Fruit fly (Drosophila melanogaster): ENCODE data around the gene SPH93.

The SPH93 gene

DNA sequence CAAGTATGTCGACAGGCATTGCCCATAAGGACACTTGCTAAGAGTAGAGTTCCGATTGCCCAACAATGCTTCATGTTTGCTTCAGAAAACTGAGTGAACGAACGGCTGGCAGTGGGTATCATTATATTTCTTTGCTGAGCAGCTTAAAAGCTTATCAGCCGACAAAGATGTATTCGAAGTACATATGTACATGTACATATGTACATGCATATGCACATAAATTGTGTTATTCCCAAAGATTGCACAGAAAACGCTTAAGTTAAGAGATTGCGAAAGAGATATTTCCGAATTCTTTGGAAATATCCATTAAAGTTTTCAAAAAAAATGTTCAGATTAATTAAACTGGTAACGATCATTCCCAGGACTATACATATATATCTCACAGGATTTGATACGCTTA lies at the start of gene SPH93:
Gene SPH93, minus strand, starts transcription at position 101 of the 400 bp plus-strand sequence.
- TF ChIP-seq CG12768 (GFP tag; optimal IDR thresholded peaks at IDR 0.05) (no peak), bab1 (GFP tag; optimal IDR thresholded peaks at IDR 0.05) (no peak), Crg-1 (GFP tag; optimal IDR thresholded peaks at IDR 0.05) (no peak), pad (GFP tag; optimal IDR thresholded peaks at IDR 0.05) (no peak), cnc (optimal IDR thresholded peaks at IDR 0.05) (no peak), CG7045 (GFP tag; optimal IDR thresholded peaks at IDR 0.05) (no peak), Hr96 (GFP tag; optimal IDR thresholded peaks at IDR 0.05) (no peak), CG33017 (tag; optimal IDR thresholded peaks at IDR 0.05) (no peak), CG7101 (tag; optimal IDR thresholded peaks at IDR 0.05) (no peak), cic (GFP tag; optimal IDR thresholded peaks at IDR 0.05) (no peak), tj (GFP tag; optimal IDR thresholded peaks at IDR 0.05) (no peak), CG11617 (GFP tag; optimal IDR thresholded peaks at IDR 0.05) (no peak), CG1620 (GFP tag; optimal IDR thresholded peaks at IDR 0.05) (no peak), ovo (GFP tag; optimal IDR thresholded peaks at IDR 0.05) (no peak), Clk (GFP tag; optimal IDR thresholded peaks at IDR 0.05) (no peak), kay (GFP tag; ENCODE audit: borderline replicate concordance) (no peak), CG14711 (tag; optimal IDR thresholded peaks at IDR 0.05) (no peak)

DNA sequence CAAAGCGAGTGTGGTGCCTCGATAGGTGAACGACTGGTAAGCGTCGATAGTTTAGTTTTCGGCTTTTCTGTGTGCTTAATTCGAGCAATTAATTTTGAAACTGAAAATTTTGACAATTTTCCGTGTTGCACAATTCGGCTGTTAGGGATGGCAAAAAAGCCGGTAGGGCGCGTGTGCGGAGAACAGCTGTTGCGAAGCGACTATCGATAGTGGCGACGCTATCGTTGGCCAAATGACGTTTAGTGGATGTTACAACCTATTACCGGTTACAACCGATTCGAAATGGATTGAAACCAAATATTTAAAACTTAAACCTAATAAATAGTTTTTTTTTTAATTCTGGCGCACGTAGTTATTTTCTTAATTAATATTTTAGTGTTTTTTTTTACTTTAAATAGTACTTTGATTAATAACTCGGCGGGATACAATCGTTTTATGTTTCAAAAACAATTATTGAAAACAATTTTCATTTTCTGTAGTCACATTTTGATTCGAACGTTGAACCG lies 45.3 kb upstream of the SPH93 start, which contains the start of the genes mEFTs and Dhc36C:
Gene mEFTs, minus strand, starts transcription at position 161 of the 506 bp plus-strand sequence.
Gene Dhc36C, plus strand, starts transcription at position 456 of the 506 bp plus-strand sequence.
- no peak for TF ChIP-seq kay (GFP tag; ENCODE audit: borderline replicate concordance)
- no peak for TF ChIP-seq Clk (GFP tag; optimal IDR thresholded peaks at IDR 0.05)
- TF ChIP-seq Crg-1 (GFP tag; optimal IDR thresholded peaks at IDR 0.05) = no peak
- TF ChIP-seq Mnt (GFP tag; optimal IDR thresholded peaks at IDR 0.05) = peak; percentile 72
- TF ChIP-seq bab1 (GFP tag; optimal IDR thresholded peaks at IDR 0.05) = peak; percentile 24
- TF ChIP-seq cic (GFP tag; optimal IDR thresholded peaks at IDR 0.05) = no peak
- no peak for TF ChIP-seq CG5204 (GFP tag; optimal IDR thresholded peaks at IDR 0.05)
- no peak for TF ChIP-seq CG33017 (tag; optimal IDR thresholded peaks at IDR 0.05)

DNA sequence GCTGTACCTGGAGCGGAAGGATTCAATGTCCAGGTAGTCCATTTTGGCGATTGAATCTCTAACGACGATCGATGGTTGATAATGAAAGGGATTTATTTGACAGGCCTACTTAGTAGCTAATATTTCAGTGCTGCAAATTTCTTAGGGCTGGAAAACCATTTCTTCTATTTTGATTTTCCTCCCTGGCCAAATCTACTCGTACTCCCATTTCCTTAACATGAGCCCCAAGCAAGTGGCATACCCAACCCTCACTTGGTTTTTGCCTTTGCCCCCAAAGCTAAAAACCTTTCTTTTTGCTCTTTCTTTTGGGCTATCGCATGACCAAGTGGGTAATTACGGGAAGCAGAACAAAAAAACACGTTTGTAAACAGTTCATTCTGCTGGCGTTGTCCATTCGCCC lies 43.0 kb upstream of the SPH93 start, which contains the start of gene CG15142:
Gene CG15142, minus strand, starts transcription at position 101 of the 400 bp plus-strand sequence.
- no peak for TF ChIP-seq CG7101 (tag; optimal IDR thresholded peaks at IDR 0.05)
- no peak for TF ChIP-seq CG7045 (GFP tag; optimal IDR thresholded peaks at IDR 0.05)
- no peak for TF ChIP-seq cnc (optimal IDR thresholded peaks at IDR 0.05)
- TF ChIP-seq CG14711 (tag; optimal IDR thresholded peaks at IDR 0.05) = no peak
- TF ChIP-seq Mnt (GFP tag; optimal IDR thresholded peaks at IDR 0.05) = no peak
- TF ChIP-seq CG5204 (GFP tag; optimal IDR thresholded peaks at IDR 0.05) = no peak
- no peak for TF ChIP-seq Hr96 (GFP tag; optimal IDR thresholded peaks at IDR 0.05)
- no peak for TF ChIP-seq pad (GFP tag; optimal IDR thresholded peaks at IDR 0.05)
- no peak for TF ChIP-seq CG1620 (GFP tag; optimal IDR thresholded peaks at IDR 0.05)
- TF ChIP-seq CG33017 (tag; optimal IDR thresholded peaks at IDR 0.05) = no peak
- no peak for TF ChIP-seq CG11617 (GFP tag; optimal IDR thresholded peaks at IDR 0.05)
- no peak for TF ChIP-seq CG12768 (GFP tag; optimal IDR thresholded peaks at IDR 0.05)
- TF ChIP-seq tj (GFP tag; optimal IDR thresholded peaks at IDR 0.05) = no peak
- no peak for TF ChIP-seq Crg-1 (GFP tag; optimal IDR thresholded peaks at IDR 0.05)
- no peak for TF ChIP-seq ovo (GFP tag; optimal IDR thresholded peaks at IDR 0.05)
- TF ChIP-seq toe (GFP tag; optimal IDR thresholded peaks at IDR 0.05) = no peak

DNA sequence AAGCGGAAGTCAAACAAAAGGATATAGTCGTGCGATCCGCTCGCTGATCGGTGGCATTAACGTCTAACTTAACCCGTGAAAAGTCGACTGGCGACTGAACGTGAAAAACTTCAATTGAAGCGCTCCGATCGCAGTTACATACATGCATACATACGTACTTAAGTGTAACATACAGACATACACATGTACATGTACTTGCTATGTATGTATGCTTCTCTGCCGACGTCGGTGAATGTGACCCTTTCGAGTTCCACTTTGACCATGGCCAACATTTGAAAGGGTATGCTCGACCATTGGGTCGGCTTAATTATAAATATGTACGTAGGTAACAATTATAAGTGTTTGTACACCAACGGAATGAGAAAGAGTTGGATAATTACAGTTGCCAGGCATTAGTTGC lies 41.4 kb upstream of the SPH93 start, which contains the start of gene qua:
Gene qua, minus strand, starts transcription at position 101 of the 400 bp plus-strand sequence.
- TF ChIP-seq Crg-1 (GFP tag; optimal IDR thresholded peaks at IDR 0.05) = no peak
- no peak for TF ChIP-seq cic (GFP tag; optimal IDR thresholded peaks at IDR 0.05)
- no peak for TF ChIP-seq CG1620 (GFP tag; optimal IDR thresholded peaks at IDR 0.05)
- no peak for TF ChIP-seq CG5204 (GFP tag; optimal IDR thresholded peaks at IDR 0.05)
- TF ChIP-seq tj (GFP tag; optimal IDR thresholded peaks at IDR 0.05) = no peak
- no peak for TF ChIP-seq kay (GFP tag; ENCODE audit: borderline replicate concordance)
- TF ChIP-seq Hr96 (GFP tag; optimal IDR thresholded peaks at IDR 0.05) = no peak
- TF ChIP-seq bab1 (GFP tag; optimal IDR thresholded peaks at IDR 0.05) = no peak
- no peak for TF ChIP-seq CG7045 (GFP tag; optimal IDR thresholded peaks at IDR 0.05)
- TF ChIP-seq CG12768 (GFP tag; optimal IDR thresholded peaks at IDR 0.05) = no peak
- no peak for TF ChIP-seq CG11617 (GFP tag; optimal IDR thresholded peaks at IDR 0.05)
- TF ChIP-seq CG33017 (tag; optimal IDR thresholded peaks at IDR 0.05) = no peak
- TF ChIP-seq Mnt (GFP tag; optimal IDR thresholded peaks at IDR 0.05) = no peak
- no peak for TF ChIP-seq ovo (GFP tag; optimal IDR thresholded peaks at IDR 0.05)
- TF ChIP-seq toe (GFP tag; optimal IDR thresholded peaks at IDR 0.05) = no peak
- no peak for TF ChIP-seq pad (GFP tag; optimal IDR thresholded peaks at IDR 0.05)
- no peak for TF ChIP-seq CG14711 (tag; optimal IDR thresholded peaks at IDR 0.05)
- TF ChIP-seq Clk (GFP tag; optimal IDR thresholded peaks at IDR 0.05) = no peak
- TF ChIP-seq CG7101 (tag; optimal IDR thresholded peaks at IDR 0.05) = no peak
- TF ChIP-seq cnc (optimal IDR thresholded peaks at IDR 0.05) = no peak

DNA sequence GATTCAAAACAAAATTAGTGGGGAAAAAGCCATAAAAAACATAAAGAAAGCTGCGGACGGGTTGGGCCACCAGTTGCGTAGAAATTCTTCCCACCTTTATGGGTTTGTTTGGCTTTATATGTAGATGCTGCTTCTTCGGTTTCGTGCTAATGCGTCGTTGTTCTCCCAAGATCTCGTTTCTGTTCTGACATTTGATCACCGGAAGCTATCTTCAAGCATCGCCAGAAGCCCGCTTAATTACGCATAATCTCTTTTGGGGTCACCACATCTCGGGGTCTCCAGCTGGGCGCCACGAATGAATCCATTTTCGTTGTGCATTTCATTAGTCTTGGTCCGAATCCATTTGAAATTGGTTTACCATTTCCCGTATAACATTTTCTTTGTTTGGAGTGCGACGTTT lies 40.0 kb upstream of the SPH93 start:
- TF ChIP-seq ovo (GFP tag; optimal IDR thresholded peaks at IDR 0.05) (no peak), CG5204 (GFP tag; optimal IDR thresholded peaks at IDR 0.05) (no peak), toe (GFP tag; optimal IDR thresholded peaks at IDR 0.05) (no peak), cnc (optimal IDR thresholded peaks at IDR 0.05) (no peak), CG1620 (GFP tag; optimal IDR thresholded peaks at IDR 0.05) (no peak), CG11617 (GFP tag; optimal IDR thresholded peaks at IDR 0.05) (no peak), cic (GFP tag; optimal IDR thresholded peaks at IDR 0.05) (no peak), CG12768 (GFP tag; optimal IDR thresholded peaks at IDR 0.05) (no peak), kay (GFP tag; ENCODE audit: borderline replicate concordance) (no peak), CG7101 (tag; optimal IDR thresholded peaks at IDR 0.05) (no peak), CG14711 (tag; optimal IDR thresholded peaks at IDR 0.05) (no peak), CG33017 (tag; optimal IDR thresholded peaks at IDR 0.05) (no peak), Crg-1 (GFP tag; optimal IDR thresholded peaks at IDR 0.05) (no peak)

DNA sequence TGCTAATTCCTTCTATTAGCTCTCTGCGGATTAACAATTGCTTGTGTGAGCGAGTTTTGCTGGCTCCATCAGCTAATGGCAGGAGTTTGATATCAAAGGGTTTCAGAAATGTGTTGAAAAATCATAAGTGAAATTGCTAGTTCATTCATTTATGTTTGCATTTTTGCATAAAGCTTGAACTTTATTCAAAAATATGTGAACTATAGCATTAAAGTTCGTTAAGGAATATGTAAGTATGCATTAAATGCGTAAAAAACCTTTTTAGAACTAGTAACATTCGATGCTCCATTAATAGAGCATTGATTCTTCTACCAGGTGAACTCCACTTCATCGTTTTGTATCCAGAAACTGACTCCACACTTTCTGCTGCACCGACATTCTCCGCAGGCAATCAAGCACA lies 37.0 kb upstream of the SPH93 start:
- TF ChIP-seq pad (GFP tag; optimal IDR thresholded peaks at IDR 0.05) (no peak), ovo (GFP tag; optimal IDR thresholded peaks at IDR 0.05) (no peak), Mnt (GFP tag; optimal IDR thresholded peaks at IDR 0.05) (no peak), bab1 (GFP tag; optimal IDR thresholded peaks at IDR 0.05) (no peak), CG14711 (tag; optimal IDR thresholded peaks at IDR 0.05) (no peak), CG12768 (GFP tag; optimal IDR thresholded peaks at IDR 0.05) (no peak), CG1620 (GFP tag; optimal IDR thresholded peaks at IDR 0.05) (no peak), Hr96 (GFP tag; optimal IDR thresholded peaks at IDR 0.05) (no peak), toe (GFP tag; optimal IDR thresholded peaks at IDR 0.05) (no peak), CG7101 (tag; optimal IDR thresholded peaks at IDR 0.05) (no peak), Clk (GFP tag; optimal IDR thresholded peaks at IDR 0.05) (no peak)

Measured in whole organism, adult.